Fruit fly (Drosophila melanogaster) whole organism: Measurements from ENCODE around the gene CG9667.

ENCODE experiments used
- CG8478 ChIP-seq: fragments of >200 bp; optimal IDR thresholded peaks from 2 replicates; lab custom pipeline; 2018; ENCODE audit warnings: inconsistent platforms
- Dll ChIP-seq: fragments of >200 bp; optimal IDR thresholded peaks from 2 replicates; lab custom pipeline; 2017
- EcR ChIP-seq, 2 experiments: fragments of >200 bp; optimal IDR thresholded peaks; 2 replicates each; lab custom pipeline; 2017; ENCODE audit warnings: missing biosample characterization in 2 of 2, missing genetic modification characterization in 2 of 2, missing genetic modification reagents in 2 of 2
- pan ChIP-seq: fragments of >200 bp; optimal IDR thresholded peaks from 2 replicates; lab custom pipeline; 2017
- psq ChIP-seq: fragments of >200 bp; optimal IDR thresholded peaks from 2 replicates; lab custom pipeline; 2017
- usp ChIP-seq: fragments of >200 bp; optimal IDR thresholded peaks from 2 replicates; lab custom pipeline; 2017; ENCODE audit warnings: missing biosample characterization, missing genetic modification characterization, mixed read lengths

The CG9667 gene

dm6 chr3R:8086952-8087351, 39.2 kb downstream of the CG9667 start, which contains the start of gene CG7910:
TSS of gene CG7910 (plus strand) at chr3R:8087252.
- no peak for TF ChIP-seq usp (GFP tag; lab: Kevin White, UChicago)
- no peak for TF ChIP-seq CG8478
- TF ChIP-seq Dll (lab: Kevin White, UChicago), result no peak
- TF ChIP-seq EcR (GFP tag; optimal IDR thresholded peaks at IDR 0.05; lab: Kevin White, UChicago), result no peak
- TF ChIP-seq pan, result no peak
- no peak for TF ChIP-seq psq
